Fruit fly (Drosophila melanogaster): ENCODE data around the gene Pdp1.

Gene Pdp1

dm6 chr3L:7860634-7861431 is 6.3 kb downstream of the Pdp1 start (continued):
- TF ChIP-seq CG5245 (GFP tag; optimal IDR thresholded peaks at IDR 0.05) (no peak), lov (optimal IDR thresholded peaks at IDR 0.05) (no peak), lov (GFP tag; IDR thresholded peaks at IDR 0.05) (0 out of 3 replicates have a peak, but pooled peaks have one; percentile 20), exex (tag; optimal IDR thresholded peaks at IDR 0.05) (peak; percentile 95), tap (tag; optimal IDR thresholded peaks at IDR 0.05) (no peak), Hsf (GFP tag; optimal IDR thresholded peaks at IDR 0.05) (peak; percentile 62), Hey (tag; optimal IDR thresholded peaks at IDR 0.05) (peak; percentile 45), Ravus (GFP tag; IDR thresholded peaks at IDR 0.05) (no peak), mirr (GFP tag; optimal IDR thresholded peaks at IDR 0.05) (peak; percentile 93), CG9932 (GFP tag; IDR thresholded peaks at IDR 0.05) (peak; percentile 78), Nf-YC (tag; optimal IDR thresholded peaks at IDR 0.05) (peak; percentile 76), sim (GFP tag; IDR thresholded peaks at IDR 0.05) (no peak), vvl (GFP tag; IDR thresholded peaks at IDR 0.05) (peak; percentile 78), chm (GFP tag; IDR thresholded peaks at IDR 0.05) (peak; percentile 57), Dip2 (GFP tag; IDR thresholded peaks at IDR 0.05) (no peak), ttk (GFP tag; IDR thresholded peaks at IDR 0.05) (peak; percentile 30; the same call in 1 of the 2 replicates), gem (tag; optimal IDR thresholded peaks at IDR 0.05) (peak; percentile 82), MTF-1 (GFP tag; optimal IDR thresholded peaks at IDR 0.05; ENCODE audit: borderline replicate concordance) (no peak), slbo (GFP tag; IDR thresholded peaks at IDR 0.05) (peak; percentile 87), CG32532 (GFP tag; IDR thresholded peaks at IDR 0.05) (peak; percentile 83), danr (GFP tag; IDR thresholded peaks at IDR 0.05) (peak; percentile 51), CG10274 (GFP tag; optimal IDR thresholded peaks at IDR 0.05) (no peak), CG4854 (GFP tag; optimal IDR thresholded peaks at IDR 0.05) (no peak), Hand (GFP tag; optimal IDR thresholded peaks at IDR 0.05) (no peak), knrl (GFP tag; IDR thresholded peaks at IDR 0.05; ENCODE audit: partially characterized antibody) (no peak), CG18476 (GFP tag; optimal IDR thresholded peaks at IDR 0.05) (no peak), zfh1 (GFP tag; IDR thresholded peaks at IDR 0.05) (peak; percentile 62; the same call in 2 of the 3 replicates), HLHmδ (GFP tag; optimal IDR thresholded peaks at IDR 0.05) (no peak), CG30020 (tag; optimal IDR thresholded peaks at IDR 0.05) (no peak), gcm2 (GFP tag; optimal IDR thresholded peaks at IDR 0.05) (no peak), gsb (GFP tag; IDR thresholded peaks at IDR 0.05) (peak; percentile 71), crp (GFP tag; optimal IDR thresholded peaks at IDR 0.05) (no peak), Oli (tag; optimal IDR thresholded peaks at IDR 0.05) (peak; percentile 45), CG30403 (GFP tag; optimal IDR thresholded peaks at IDR 0.05) (peak; percentile 74), CG11696 (GFP tag; IDR thresholded peaks at IDR 0.05) (peak; percentile 51), CG4820 (GFP tag; optimal IDR thresholded peaks at IDR 0.05) (no peak), cas (GFP tag; IDR thresholded peaks at IDR 0.05) (no peak), Stat92E (GFP tag; optimal IDR thresholded peaks at IDR 0.05) (no peak), CG10431 (GFP tag; optimal IDR thresholded peaks at IDR 0.05) (no peak), CHES-1-like (GFP tag; optimal IDR thresholded peaks at IDR 0.05) (peak; percentile 26), Hr51 (GFP tag; optimal IDR thresholded peaks at IDR 0.05) (peak in 1 of 2 experiments; percentile 57), Dbx (GFP tag; IDR thresholded peaks at IDR 0.05) (no peak), lmd (GFP tag; IDR thresholded peaks at IDR 0.05) (peak; percentile 75), MESR4 (GFP tag; optimal IDR thresholded peaks at IDR 0.05) (no peak), az2 (GFP tag; optimal IDR thresholded peaks at IDR 0.05) (peak; percentile 43), Kr (GFP tag; optimal IDR thresholded peaks at IDR 0.05) (no peak), Bteb2 (GFP tag; optimal IDR thresholded peaks at IDR 0.05) (peak; percentile 57), ac (GFP tag; optimal IDR thresholded peaks at IDR 0.05) (no peak), Rfx (GFP tag; IDR thresholded peaks at IDR 0.05) (peak; percentile 84), gfzf (GFP tag; optimal IDR thresholded peaks at IDR 0.05) (no peak)
